Fruit fly (Drosophila melanogaster): ENCODE results near the gene Trmt112.
A peak's percentile ranks its signal among the peaks of the same experiment; 100 is the strongest.

The Trmt112 gene

dm6 chr3L:21239999-21240509, 23.4 kb upstream of the Trmt112 start (continued):
- TF ChIP-seq ftz-f1 (GFP tag; optimal IDR thresholded peaks at IDR 0.05) (peak; percentile 54), CG17385 (GFP tag; optimal IDR thresholded peaks at IDR 0.05) (peak; percentile 30), Xbp1 (GFP tag; optimal IDR thresholded peaks at IDR 0.05) (peak; percentile 11), CG32767 (GFP tag; IDR thresholded peaks at IDR 0.05) (no peak), disco-r (GFP tag; optimal IDR thresholded peaks at IDR 0.05) (no peak), YL-1 (GFP tag; optimal IDR thresholded peaks at IDR 0.05) (no peak), odd (GFP tag; optimal IDR thresholded peaks at IDR 0.05) (peak; percentile 25), CG15514 (GFP tag; optimal IDR thresholded peaks at IDR 0.05) (peak; percentile 22), Bgb (GFP tag; IDR thresholded peaks at IDR 0.05; ENCODE audit: partially characterized antibody) (peak; percentile 52; the same call in 1 of the 2 replicates), zen2 (GFP tag; IDR thresholded peaks at IDR 0.05; ENCODE audit: partially characterized antibody) (peak; percentile 76; the same call in 2 of the 3 replicates), bowl (GFP tag; IDR thresholded peaks at IDR 0.05) (0 out of 2 replicates have a peak, but pooled peaks have one; percentile 14), yki (optimal IDR thresholded peaks at IDR 0.05) (peak; percentile 27), dmrt99B (tag; optimal IDR thresholded peaks at IDR 0.05) (peak; percentile 38), trh (GFP tag; optimal IDR thresholded peaks at IDR 0.05) (no peak), chinmo (GFP tag; IDR thresholded peaks at IDR 0.05; ENCODE audit: partially characterized antibody) (peak; percentile 94; the same call in 2 of the 4 replicates), pan (optimal IDR thresholded peaks at IDR 0.05) (no peak), pan (GFP tag; optimal IDR thresholded peaks at IDR 0.05 in 1 of 2, IDR thresholded peaks at IDR 0.05 in 1 of 2) (no peak), Scr (GFP tag; IDR thresholded peaks at IDR 0.05; ENCODE audit: partially characterized antibody) (peak; percentile 31; the same call in 1 of the 2 replicates), pum (GFP tag; optimal IDR thresholded peaks at IDR 0.05) (no peak), Atf6 (GFP tag; IDR thresholded peaks at IDR 0.05) (0 out of 2 replicates have a peak, but pooled peaks have one; percentile 28), CG16863 (GFP tag; optimal IDR thresholded peaks at IDR 0.05) (no peak), hkb (optimal IDR thresholded peaks at IDR 0.05) (no peak), hkb (GFP tag; IDR thresholded peaks at IDR 0.05) (peak; percentile 40; the same call in 1 of the 2 replicates), cg (GFP tag; optimal IDR thresholded peaks at IDR 0.05) (peak; percentile 31), CG34224 (GFP tag; IDR thresholded peaks at IDR 0.05; ENCODE audit: partially characterized antibody) (peak; percentile 57; the same call in 1 of the 3 replicates), psq (GFP tag; optimal IDR thresholded peaks at IDR 0.05) (peak; percentile 77), CG4360 (GFP tag; IDR thresholded peaks at IDR 0.05) (peak; percentile 51), oc (tag; optimal IDR thresholded peaks at IDR 0.05) (peak; percentile 56), gt (GFP tag; IDR thresholded peaks at IDR 0.05) (no peak), nerfin-2 (GFP tag; IDR thresholded peaks at IDR 0.05; ENCODE audit: partially characterized antibody) (0 out of 2 replicates have a peak, but pooled peaks have one; percentile 48), CG1832 (GFP tag; optimal IDR thresholded peaks at IDR 0.05) (peak; percentile 43), bbx (GFP tag; IDR thresholded peaks at IDR 0.05; ENCODE audit: partially characterized antibody) (peak; percentile 55; the same call in 1 of the 2 replicates), lab (GFP tag; optimal IDR thresholded peaks at IDR 0.05) (peak; percentile 40), Trl (optimal IDR thresholded peaks at IDR 0.05) (peak; percentile 81 to 86), Trl (GFP tag; optimal IDR thresholded peaks at IDR 0.05) (no peak)

DNA sequence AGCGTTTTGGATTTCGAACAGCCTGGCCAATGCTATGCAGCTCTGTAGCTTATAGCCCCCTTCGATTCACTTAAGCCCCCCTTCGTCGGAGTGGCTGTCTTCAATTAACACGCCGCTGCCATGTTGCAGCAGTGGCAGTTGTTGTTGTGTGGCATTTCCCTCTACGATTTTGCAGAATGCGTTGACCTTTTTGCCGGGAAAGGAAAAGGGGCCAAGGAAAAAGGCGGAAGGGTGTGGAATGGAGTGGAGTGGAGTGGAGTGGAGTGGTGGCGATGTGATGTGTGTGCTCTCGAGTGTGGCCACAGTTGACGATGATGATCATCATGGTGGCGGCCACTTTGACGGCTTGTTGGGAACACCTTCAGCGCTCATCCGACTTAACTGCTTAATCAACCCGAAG, 21.7 kb upstream of the Trmt112 start:
- no peak for TF ChIP-seq zfh2 (GFP tag; optimal IDR thresholded peaks at IDR 0.05)
- no peak for TF ChIP-seq CG7372 (GFP tag; IDR thresholded peaks at IDR 0.05)
- TF ChIP-seq dmrt11E (tag; optimal IDR thresholded peaks at IDR 0.05), result no peak
- TF ChIP-seq B-H1 (GFP tag; IDR thresholded peaks at IDR 0.05), result no peak
- TF ChIP-seq twi (tag; optimal IDR thresholded peaks at IDR 0.05), result no peak
- 0 out of 2 replicates have a peak, but pooled peaks have one; percentile 9 for TF ChIP-seq Drgx (GFP tag; IDR thresholded peaks at IDR 0.05)
- no peak for TF ChIP-seq CG7357 (GFP tag; IDR thresholded peaks at IDR 0.05)
- no peak for TF ChIP-seq HmgD (GFP tag; optimal IDR thresholded peaks at IDR 0.05)
- TF ChIP-seq CG10321 (GFP tag; IDR thresholded peaks at IDR 0.05), result no peak
- TF ChIP-seq fd64A (GFP tag; optimal IDR thresholded peaks at IDR 0.05), result no peak
- TF ChIP-seq Ets65A (GFP tag), result peak; percentile 59
- TF ChIP-seq Lpt (GFP tag; optimal IDR thresholded peaks at IDR 0.05), result no peak
- no peak for TF ChIP-seq CG1792 (GFP tag; optimal IDR thresholded peaks at IDR 0.05)
